Fruit fly (Drosophila melanogaster): ENCODE data around the gene uif.

DNA sequence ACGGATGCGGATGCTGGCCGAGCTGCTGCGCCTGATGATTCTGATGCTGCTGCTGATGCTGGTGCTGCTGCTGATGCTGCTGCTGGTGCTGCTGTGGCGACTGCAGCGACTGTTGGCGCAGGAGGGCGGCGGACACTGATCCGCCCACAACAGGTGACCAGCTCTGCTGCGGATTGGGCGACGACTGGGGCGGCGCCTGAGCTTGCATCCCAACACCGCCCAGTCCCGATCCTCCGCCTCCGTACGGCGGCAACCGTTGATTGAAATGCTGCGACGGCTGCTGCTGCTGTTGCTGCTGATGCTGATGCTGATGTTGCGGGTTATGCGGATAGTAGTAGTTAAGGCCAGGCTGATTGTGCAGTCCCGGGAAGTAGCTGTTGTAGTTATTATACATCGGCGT lies 15.1 kb upstream of the uif start:
- TF ChIP-seq CG17806 (tag; optimal IDR thresholded peaks at IDR 0.05): no peak
- no peak for TF ChIP-seq CG4496 (GFP tag; IDR thresholded peaks at IDR 0.05)
- no peak for TF ChIP-seq CG32121 (GFP tag; IDR thresholded peaks at IDR 0.05)
- no peak for TF ChIP-seq gl (tag; optimal IDR thresholded peaks at IDR 0.05)
- no peak for TF ChIP-seq D1 (tag; optimal IDR thresholded peaks at IDR 0.05)
- TF ChIP-seq CG13204 (GFP tag; optimal IDR thresholded peaks at IDR 0.05): no peak
- no peak for TF ChIP-seq Pif1A (GFP tag; optimal IDR thresholded peaks at IDR 0.05)
- no peak for TF ChIP-seq fd96Ca (GFP tag; IDR thresholded peaks at IDR 0.05)
- no peak for TF ChIP-seq Pif1B (GFP tag; optimal IDR thresholded peaks at IDR 0.05)
- no peak for TF ChIP-seq EcR (GFP tag; optimal IDR thresholded peaks at IDR 0.05)
- TF ChIP-seq CG8159 (tag; optimal IDR thresholded peaks at IDR 0.05): no peak

All from whole organism, pupa.